Worm (Caenorhabditis elegans): Measurements from ENCODE around the gene C42D4.13.

DNA sequence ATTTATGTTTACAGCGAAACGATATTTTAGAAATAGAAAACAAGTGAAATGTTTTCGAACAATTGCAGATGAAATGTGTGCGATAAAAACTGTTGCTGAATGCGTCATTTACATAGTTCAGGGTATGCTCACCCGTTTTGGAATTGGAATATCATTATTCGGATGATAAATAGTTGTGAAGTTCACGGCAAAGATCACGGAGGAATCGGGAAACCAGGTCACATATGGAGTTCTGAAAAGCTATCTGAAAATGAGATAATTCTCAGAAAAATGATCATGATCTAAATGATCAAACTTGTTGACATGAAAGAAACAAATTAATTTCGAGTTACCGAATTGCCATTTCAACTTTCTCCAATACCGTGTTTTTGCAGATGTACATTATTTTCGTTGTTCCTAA lies 7.8 kb upstream of the C42D4.13 start, which contains the start of gene best-16:
- no peak for TF ChIP-seq cog-1 (tag; optimal IDR thresholded peaks at IDR 0.05)
- no peak for TF ChIP-seq flt-1 (GFP tag; IDR thresholded peaks at IDR 0.05)
- no peak for TF ChIP-seq T22C8.4 (GFP tag; IDR thresholded peaks at IDR 0.05)
- TF ChIP-seq tab-1 (GFP tag; IDR thresholded peaks at IDR 0.05) = no peak
- TF ChIP-seq ref-1 (GFP tag; conservative IDR thresholded peaks at IDR 0.05) = no peak
